Worm (Caenorhabditis elegans) whole organism, L4 larva: ENCODE data around the gene T24D5.1.
A peak's percentile ranks its signal among the peaks of the same experiment; 100 is the strongest.
"Not testable (repeated sequence)": the region's sequence is repeated elsewhere in the genome, so short reads cannot be mapped to it uniquely, and the experiment has no call there.

Source experiments
- F49E8.2 ChIP-seq: sonication (generic microtip); optimal IDR thresholded peaks from 2 replicates; lab custom pipeline; 2016; ENCODE audit warnings: missing compliant biosample characterization, mild to moderate bottlenecking, missing genetic modification characterization, borderline replicate concordance
- R02D3.7 ChIP-seq: fragments of 150-350 bp; sonication (generic microtip); optimal IDR thresholded peaks from 3 replicates; lab custom pipeline; 2014; ENCODE audit warnings: missing biosample characterization, missing genetic modification characterization
- Y5F2A.4 ChIP-seq: fragments of 200-800 bp; sonication (Bioruptor generic); optimal IDR thresholded peaks from 2 replicates; lab custom pipeline; 2018; ENCODE audit warnings: mild to moderate bottlenecking, missing genetic modification characterization, missing compliant biosample characterization
- ZK337.2 ChIP-seq: fragments of 200-800 bp; sonication (Bioruptor generic); IDR thresholded peaks from 2 replicates; pipeline ENCODE4 v1.3.6; 2022; ENCODE audit warnings: missing genetic modification reagents, missing genetic modification characterization, missing compliant biosample characterization
- aha-1 ChIP-seq: fragments of 150-350 bp; peaks from one replicate; lab custom pipeline; 2014; ENCODE audit warnings: missing biosample characterization, missing genetic modification characterization
- daf-12 ChIP-seq: fragments of 150-350 bp; optimal IDR thresholded peaks from 2 replicates; lab custom pipeline; 2014; ENCODE audit warnings: missing biosample characterization, missing genetic modification reagents, missing genetic modification characterization
- daf-8 ChIP-seq: fragments of 200-800 bp; sonication (Bioruptor generic); IDR thresholded peaks from 2 replicates; pipeline ENCODE4 v1.3.6; 2022; ENCODE audit warnings: missing genetic modification characterization, missing compliant biosample characterization
- lin-39 ChIP-seq: fragments of 150-350 bp; optimal IDR thresholded peaks from 2 replicates; lab custom pipeline; 2014; ENCODE audit warnings: missing biosample characterization, missing genetic modification reagents, missing genetic modification characterization
- mep-1 ChIP-seq: fragments of 150-350 bp; sonication (generic microtip); optimal IDR thresholded peaks from 3 replicates; lab custom pipeline; 2014; ENCODE audit warnings: missing biosample characterization, missing genetic modification characterization
- mes-2 ChIP-seq: sonication (generic microtip); optimal IDR thresholded peaks from 2 replicates; lab custom pipeline; 2016; ENCODE audit warnings: missing genotype, mild to moderate bottlenecking, missing genetic modification characterization, missing compliant biosample characterization; ENCODE audit not compliant: poor library complexity, severe bottlenecking
- nhr-48 ChIP-seq: sonication (generic microtip); optimal IDR thresholded peaks from 2 replicates; lab custom pipeline; 2016; ENCODE audit warnings: mild to moderate bottlenecking, missing genetic modification characterization, missing compliant biosample characterization
- nhr-77 ChIP-seq: fragments of 150-350 bp; optimal IDR thresholded peaks from 2 replicates; lab custom pipeline; 2014; ENCODE audit warnings: missing biosample characterization, missing genetic modification characterization
- set-16 ChIP-seq: fragments of 200-800 bp; sonication (Bioruptor generic); IDR thresholded peaks from 2 replicates; pipeline ENCODE4 v1.3.6; 2022; ENCODE audit warnings: missing genetic modification reagents, missing genetic modification characterization, missing compliant biosample characterization
- skn-1 ChIP-seq: fragments of 150-350 bp; optimal IDR thresholded peaks from 2 replicates; lab custom pipeline; 2014; ENCODE audit warnings: missing biosample characterization, missing genetic modification characterization
- unc-62 ChIP-seq, 3 experiments: fragments of 150-350 bp in 1 of 3; sonication (generic microtip); optimal IDR thresholded peaks in 2 of 3; peaks in 1 of 3; 1 replicate in 1 of 3; 2 replicates in 2 of 3; lab custom pipeline; 2014 to 2017; ENCODE audit warnings: missing biosample characterization in 3 of 3, missing genetic modification characterization in 3 of 3, missing genetic modification reagents in 3 of 3, missing genotype in 1 of 3

The T24D5.1 gene

ce11 chrX:12607578-12607977, 33.0 kb downstream of the T24D5.1 start:
- TF ChIP-seq set-16 (GFP tag; lab: Robert Waterston, UW) (peak; percentile 60), daf-8 (GFP tag; lab: Robert Waterston, UW) (0 out of 2 replicates have a peak, but pooled peaks have one; percentile 56)
- TF ChIP-seq, all 104 proteins: peak for 2; not testable (repeated sequence) for 102

DNA sequence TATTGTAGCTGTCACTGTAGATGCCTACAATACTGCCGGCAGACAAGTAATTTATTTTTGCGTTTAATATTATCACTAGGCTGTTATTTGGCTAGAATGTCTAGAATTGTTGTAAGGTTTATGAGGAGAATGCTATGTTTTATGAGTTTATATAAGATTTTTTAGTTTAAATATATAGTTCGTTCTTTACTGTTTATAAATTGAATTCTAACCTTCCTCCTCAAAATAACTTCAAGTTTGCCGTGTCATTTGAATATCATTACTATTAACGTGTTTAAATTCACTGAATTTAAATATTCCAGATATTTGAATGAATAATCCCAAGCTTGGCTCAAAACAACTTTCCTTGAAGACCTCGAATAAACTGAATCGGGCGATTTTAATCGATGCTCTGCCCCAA, 38.9 kb downstream of the T24D5.1 start, which contains the start of gene R09A8.1:
Gene R09A8.1 (plus strand): TSS at position 301 of the 400 bp plus-strand sequence.
- not testable (repeated sequence) for TF ChIP-seq Y5F2A.4 (GFP tag; lab: Kevin White, UChicago); daf-12; skn-1 (tag; lab: Kevin White, UChicago)

ce11 chrX:12618447-12618846, 43.9 kb downstream of the T24D5.1 start:
- TF ChIP-seq set-16 (GFP tag; lab: Robert Waterston, UW), result peak; percentile 66
- TF ChIP-seq nhr-48, result no peak
- TF ChIP-seq, all 104 proteins: peak for 1

- TF ChIP-seq nhr-77 (tag; lab: Kevin White, UChicago) (no peak), R02D3.7 (tag; lab: Kevin White, UChicago) (no peak), F49E8.2 (no peak), mep-1 (tag; lab: Kevin White, UChicago) (no peak), mes-2 (tag; lab: Kevin White, UChicago) (no peak), Y5F2A.4 (GFP tag; lab: Kevin White, UChicago) (no peak)
Measured at ce11 chrX:12619165-12619564, 44.6 kb downstream of the T24D5.1 start, which contains the start of gene R09A8.2. R09A8.2 (plus strand) TSS chrX:12619465.

ce11 chrX:12620310-12620709, 45.7 kb downstream of the T24D5.1 start:
- TF ChIP-seq ZK337.2, result no peak
- no peak for TF ChIP-seq lin-39 (tag; lab: Kevin White, UChicago)
- TF ChIP-seq unc-62 (GFP tag; optimal IDR thresholded peaks at IDR 0.05 in 1 of 2; lab: Kevin White, UChicago), result peak in 1 of 2 experiments; percentile 91
- no peak for TF ChIP-seq unc-62 (tag; optimal IDR thresholded peaks at IDR 0.05; lab: Kevin White, UChicago)
- TF ChIP-seq aha-1, result peak; percentile 85
- TF ChIP-seq, all 104 proteins: peak for 2
